Fruit fly (Drosophila melanogaster): ENCODE results near the gene myd.

Gene myd

dm6 chr3R:19156670-19157402 is 23.6 kb upstream of the myd start, which contains the start of gene nanos (continued):
- TF ChIP-seq bab2 (GFP tag; optimal IDR thresholded peaks at IDR 0.05), result no peak
- TF ChIP-seq phol (tag; optimal IDR thresholded peaks at IDR 0.05), result peak; percentile 63
- TF ChIP-seq CG34422 (GFP tag; IDR thresholded peaks at IDR 0.05), result peak; percentile 84
- peak; percentile 96 for TF ChIP-seq nerfin-2 (GFP tag; IDR thresholded peaks at IDR 0.05; ENCODE audit: partially characterized antibody)
- 0 out of 2 replicates have a peak, but pooled peaks have one; percentile 53 for TF ChIP-seq rib (GFP tag; IDR thresholded peaks at IDR 0.05)
- TF ChIP-seq Bteb2 (GFP tag; optimal IDR thresholded peaks at IDR 0.05), result peak; percentile 51
- TF ChIP-seq CG4282 (GFP tag; optimal IDR thresholded peaks at IDR 0.05), result peak; percentile 29
- TF ChIP-seq da (GFP tag; optimal IDR thresholded peaks at IDR 0.05), result no peak
- peak; percentile 52 for TF ChIP-seq trem (tag; optimal IDR thresholded peaks at IDR 0.05)
- TF ChIP-seq usp (GFP tag; optimal IDR thresholded peaks at IDR 0.05), result no peak
- TF ChIP-seq CG4404 (GFP tag; IDR thresholded peaks at IDR 0.05), result peak; percentile 44; the same call in 1 of the 2 replicates
- peak; percentile 83 for TF ChIP-seq her (GFP tag; optimal IDR thresholded peaks at IDR 0.05)
- no peak for TF ChIP-seq CG5953 (GFP tag; IDR thresholded peaks at IDR 0.05)
- TF ChIP-seq sr (GFP tag; IDR thresholded peaks at IDR 0.05), result peak; percentile 45; the same call in 1 of the 3 replicates
- TF ChIP-seq Oli (tag; optimal IDR thresholded peaks at IDR 0.05), result peak; percentile 13
- no peak for TF ChIP-seq aop (GFP tag; IDR thresholded peaks at IDR 0.05)
- TF ChIP-seq E2f1 (GFP tag; IDR thresholded peaks at IDR 0.05), result peak; percentile 83
- no peak for TF ChIP-seq croc (GFP tag; conservative IDR thresholded peaks at IDR 0.05)
- TF ChIP-seq Doc2 (GFP tag; IDR thresholded peaks at IDR 0.05), result no peak
- TF ChIP-seq ci (GFP tag; IDR thresholded peaks at IDR 0.05), result peak; percentile 81
- TF ChIP-seq Ets97D (GFP tag; optimal IDR thresholded peaks at IDR 0.05), result peak; percentile 86
- peak; percentile 52 for TF ChIP-seq CG9727 (GFP tag; optimal IDR thresholded peaks at IDR 0.05)
- peak; percentile 54 for TF ChIP-seq Hsf (GFP tag; optimal IDR thresholded peaks at IDR 0.05)
- peak; percentile 97 for TF ChIP-seq chinmo (GFP tag; IDR thresholded peaks at IDR 0.05; ENCODE audit: partially characterized antibody)
- TF ChIP-seq CG18476 (GFP tag; optimal IDR thresholded peaks at IDR 0.05), result peak; percentile 33
- TF ChIP-seq ash1 (GFP tag; optimal IDR thresholded peaks at IDR 0.05), result peak; percentile 69
- no peak for TF ChIP-seq CG2875 (GFP tag; optimal IDR thresholded peaks at IDR 0.05)
- TF ChIP-seq Mrtf (GFP tag; IDR thresholded peaks at IDR 0.05), result peak; percentile 50; the same call in 2 of the 3 replicates
- TF ChIP-seq Fer3 (tag; optimal IDR thresholded peaks at IDR 0.05), result peak; percentile 50
- peak; percentile 81 for TF ChIP-seq YL-1 (GFP tag; optimal IDR thresholded peaks at IDR 0.05)
- TF ChIP-seq grn (GFP tag; optimal IDR thresholded peaks at IDR 0.05), result no peak
- peak in 1 of 2 experiments; percentile 23 for TF ChIP-seq insv (GFP tag; optimal IDR thresholded peaks at IDR 0.05)
- peak; percentile 67 for TF ChIP-seq CG10543 (GFP tag; optimal IDR thresholded peaks at IDR 0.05)
- TF ChIP-seq CG4707 (GFP tag; optimal IDR thresholded peaks at IDR 0.05), result no peak
- TF ChIP-seq ken (GFP tag; IDR thresholded peaks at IDR 0.05), result peak; percentile 73; the same call in 2 of the 3 replicates
- TF ChIP-seq CG2678 (tag; optimal IDR thresholded peaks at IDR 0.05), result peak; percentile 37
- TF ChIP-seq CG12942 (GFP tag; optimal IDR thresholded peaks at IDR 0.05), result peak; percentile 58
- TF ChIP-seq dmrt99B (tag; optimal IDR thresholded peaks at IDR 0.05), result no peak
- 0 out of 3 replicates have a peak, but pooled peaks have one; percentile 11 for TF ChIP-seq so (GFP tag; IDR thresholded peaks at IDR 0.05)
- TF ChIP-seq CG17829 (tag; optimal IDR thresholded peaks at IDR 0.05), result peak; percentile 28
- TF ChIP-seq slou (GFP tag; optimal IDR thresholded peaks at IDR 0.05), result no peak
- peak; percentile 29 for TF ChIP-seq CG15601 (tag; optimal IDR thresholded peaks at IDR 0.05)
- TF ChIP-seq ERR (GFP tag; optimal IDR thresholded peaks at IDR 0.05), result peak; percentile 75
- no peak for TF ChIP-seq jing (GFP tag; optimal IDR thresholded peaks at IDR 0.05)
- peak; percentile 67 for TF ChIP-seq lmd (GFP tag; IDR thresholded peaks at IDR 0.05)
- TF ChIP-seq tgo (GFP tag; IDR thresholded peaks at IDR 0.05), result peak; percentile 50; the same call in 2 of the 3 replicates
- peak; percentile 99 for TF ChIP-seq pzg (GFP tag; optimal IDR thresholded peaks at IDR 0.05)
- peak; percentile 28 for TF ChIP-seq Camta (GFP tag; optimal IDR thresholded peaks at IDR 0.05)
- TF ChIP-seq CG17912 (GFP tag; optimal IDR thresholded peaks at IDR 0.05), result peak; percentile 74
- no peak for TF ChIP-seq Hr39 (optimal IDR thresholded peaks at IDR 0.05)
